Fruit fly (Drosophila melanogaster): Measurements from ENCODE around the gene by.

Gene by

DNA sequence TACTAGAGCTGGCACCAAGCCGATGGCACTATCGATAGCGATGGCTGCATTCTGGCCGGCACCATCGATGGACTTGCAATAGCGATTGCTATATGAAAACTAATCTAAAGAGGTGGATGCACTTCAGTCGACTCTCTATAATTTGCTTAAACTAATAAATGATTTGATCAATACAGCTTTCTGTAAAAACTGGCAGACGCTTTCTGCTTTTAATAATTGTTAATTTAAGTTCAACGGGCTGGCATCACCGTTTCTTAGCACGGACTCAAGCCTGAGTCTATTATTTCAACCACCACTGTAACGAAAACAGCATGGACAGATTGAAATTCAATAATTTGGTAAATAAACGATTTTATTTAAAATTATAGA is 19.8 kb downstream of the by start, which contains the start of the genes Ras85D and Rlb1 (continued):
- peak; percentile 52 for TF ChIP-seq CG7271 (tag; optimal IDR thresholded peaks at IDR 0.05)
- peak; percentile 50 for TF ChIP-seq fd3F (GFP tag; optimal IDR thresholded peaks at IDR 0.05)
- no peak for TF ChIP-seq Aef1 (GFP tag; IDR thresholded peaks at IDR 0.05)
- peak; percentile 58 for TF ChIP-seq CG10654 (GFP tag; optimal IDR thresholded peaks at IDR 0.05)
- peak; percentile 72 for TF ChIP-seq CG16863 (GFP tag; optimal IDR thresholded peaks at IDR 0.05)
- peak; percentile 73 for TF ChIP-seq CG17829 (tag; optimal IDR thresholded peaks at IDR 0.05)
- peak; percentile 83 for TF ChIP-seq dpn (GFP tag; optimal IDR thresholded peaks at IDR 0.05)
- TF ChIP-seq vvl (GFP tag; IDR thresholded peaks at IDR 0.05): no peak
- TF ChIP-seq CG18262 (tag; optimal IDR thresholded peaks at IDR 0.05): peak; percentile 55
- peak; percentile 59 for TF ChIP-seq Dek (tag; optimal IDR thresholded peaks at IDR 0.05)
- peak; percentile 25 for TF ChIP-seq cato (GFP tag; optimal IDR thresholded peaks at IDR 0.05; ENCODE audit: borderline replicate concordance)
- peak; percentile 73 for TF ChIP-seq Dip3 (GFP tag; optimal IDR thresholded peaks at IDR 0.05)
- no peak for TF ChIP-seq CG16815 (GFP tag; optimal IDR thresholded peaks at IDR 0.05)
- TF ChIP-seq inv (GFP tag; IDR thresholded peaks at IDR 0.05; ENCODE audit: partially characterized antibody): no peak
- peak; percentile 35 for TF ChIP-seq lbe (GFP tag; optimal IDR thresholded peaks at IDR 0.05)
- TF ChIP-seq luna (GFP tag; optimal IDR thresholded peaks at IDR 0.05): peak; percentile 73
- TF ChIP-seq vnd (GFP tag; IDR thresholded peaks at IDR 0.05; ENCODE audit: partially characterized antibody): no peak
- TF ChIP-seq B-H2 (GFP tag; optimal IDR thresholded peaks at IDR 0.05): peak; percentile 77
- no peak for TF ChIP-seq sqz (GFP tag; optimal IDR thresholded peaks at IDR 0.05)
- TF ChIP-seq nau (GFP tag; optimal IDR thresholded peaks at IDR 0.05): no peak
- TF ChIP-seq Rfx (GFP tag; IDR thresholded peaks at IDR 0.05): no peak
- peak; percentile 87 for TF ChIP-seq CG12659 (GFP tag; optimal IDR thresholded peaks at IDR 0.05)
- peak; percentile 41; the same call in 2 of the 3 replicates for TF ChIP-seq croc (GFP tag; conservative IDR thresholded peaks at IDR 0.05)
- TF ChIP-seq MBD-R2 (GFP tag; IDR thresholded peaks at IDR 0.05): no peak
- TF ChIP-seq CG13624 (GFP tag; optimal IDR thresholded peaks at IDR 0.05): peak; percentile 86
- peak; percentile 88 for TF ChIP-seq CG30403 (GFP tag; optimal IDR thresholded peaks at IDR 0.05)
- TF ChIP-seq B-H1 (GFP tag; IDR thresholded peaks at IDR 0.05): no peak
- TF ChIP-seq esg (GFP tag; conservative IDR thresholded peaks at IDR 0.05): no peak
- no peak for TF ChIP-seq Hmr (GFP tag; optimal IDR thresholded peaks at IDR 0.05)
- TF ChIP-seq Mes4 (GFP tag; optimal IDR thresholded peaks at IDR 0.05): peak; percentile 51
- no peak for TF ChIP-seq z (GFP tag; IDR thresholded peaks at IDR 0.05)
- TF ChIP-seq gem (tag; optimal IDR thresholded peaks at IDR 0.05): peak; percentile 77
- no peak for TF ChIP-seq pros (GFP tag; optimal IDR thresholded peaks at IDR 0.05)
- TF ChIP-seq p53 (GFP tag; optimal IDR thresholded peaks at IDR 0.05): peak; percentile 61
- TF ChIP-seq nerfin-1 (tag; optimal IDR thresholded peaks at IDR 0.05): peak; percentile 51
- no peak for TF ChIP-seq hbn (GFP tag; IDR thresholded peaks at IDR 0.05; ENCODE audit: partially characterized antibody)
- TF ChIP-seq CG6254 (GFP tag; optimal IDR thresholded peaks at IDR 0.05): no peak
- no peak for TF ChIP-seq ab (GFP tag; optimal IDR thresholded peaks at IDR 0.05)
- peak; percentile 70 for TF ChIP-seq CG9727 (GFP tag; optimal IDR thresholded peaks at IDR 0.05)
- no peak for TF ChIP-seq Sox102F (GFP tag; optimal IDR thresholded peaks at IDR 0.05)
- peak; percentile 60 for TF ChIP-seq Atf3 (GFP tag; optimal IDR thresholded peaks at IDR 0.05)
- no peak for TF ChIP-seq CG30431 (GFP tag; optimal IDR thresholded peaks at IDR 0.05)
- no peak for TF ChIP-seq CG3726 (GFP tag; IDR thresholded peaks at IDR 0.05)
- TF ChIP-seq chn (GFP tag; optimal IDR thresholded peaks at IDR 0.05): peak; percentile 76
- no peak for TF ChIP-seq lmd (GFP tag; IDR thresholded peaks at IDR 0.05)
- TF ChIP-seq CG32532 (GFP tag; IDR thresholded peaks at IDR 0.05): no peak
- TF ChIP-seq dm (GFP tag; optimal IDR thresholded peaks at IDR 0.05): peak; percentile 92
- peak; percentile 59 for TF ChIP-seq NC2α (GFP tag; optimal IDR thresholded peaks at IDR 0.05)
- no peak for TF ChIP-seq Blimp-1 (GFP tag; optimal IDR thresholded peaks at IDR 0.05)
- peak; percentile 70 for TF ChIP-seq CG8290 (GFP tag; optimal IDR thresholded peaks at IDR 0.05)
- TF ChIP-seq CG8290 (tag; optimal IDR thresholded peaks at IDR 0.05): peak in 1 of 2 experiments; percentile 62
- TF ChIP-seq CG10274 (GFP tag; optimal IDR thresholded peaks at IDR 0.05): no peak
